Worm (Caenorhabditis elegans) whole organism, L1 larva: ENCODE data around the gene F32D8.13.

Source experiments
- alr-1 ChIP-seq: fragments of 200-800 bp; sonication (Bioruptor generic); optimal IDR thresholded peaks from 2 replicates; lab custom pipeline; 2018; ENCODE audit warnings: borderline replicate concordance, mild to moderate bottlenecking, missing genetic modification characterization, missing compliant biosample characterization
- ceh-82 ChIP-seq, 3 experiments: fragments of 150-350 bp in 1 of 3; sonication (generic microtip) in 2 of 3; optimal IDR thresholded peaks; 2 replicates each; lab custom pipeline; 2014 to 2017; ENCODE audit warnings: missing biosample characterization in 3 of 3, missing genetic modification characterization in 3 of 3
- efl-1 ChIP-seq, 4 experiments: fragments of 150-350 bp; optimal IDR thresholded peaks in 3 of 4; peaks in 1 of 4; 1 replicate in 1 of 4; 2 replicates in 3 of 4; lab custom pipeline; 2014; ENCODE audit warnings: missing biosample characterization in 2 of 4, missing genetic modification characterization in 2 of 4, missing genetic modification reagents in 2 of 4
- egl-27 ChIP-seq, 2 experiments: fragments of 150-350 bp in 1 of 2; sonication (generic microtip); optimal IDR thresholded peaks; 3 replicates each; lab custom pipeline; 2017 to 2018; ENCODE audit warnings: missing biosample characterization in 2 of 2, missing genetic modification characterization in 2 of 2, missing genetic modification reagents in 2 of 2
- lin-13 ChIP-seq: fragments of 150-350 bp; optimal IDR thresholded peaks from 2 replicates; lab custom pipeline; 2014; ENCODE audit warnings: missing biosample characterization, missing genetic modification reagents, missing genetic modification characterization
- nhr-12 ChIP-seq: sonication (generic microtip); optimal IDR thresholded peaks from 2 replicates; lab custom pipeline; 2017; ENCODE audit warnings: missing biosample characterization, missing genetic modification characterization
- nhr-237 ChIP-seq: fragments of 150-350 bp; optimal IDR thresholded peaks from 2 replicates; lab custom pipeline; 2014; ENCODE audit warnings: missing biosample characterization, missing genetic modification characterization
- nhr-28 ChIP-seq: fragments of 150-350 bp; optimal IDR thresholded peaks from 2 replicates; lab custom pipeline; 2014; ENCODE audit warnings: missing biosample characterization, missing genetic modification characterization
- nhr-84 ChIP-seq: sonication (generic microtip); optimal IDR thresholded peaks from 2 replicates; lab custom pipeline; 2017; ENCODE audit warnings: missing biosample characterization, missing genetic modification characterization
- snpc-4 ChIP-seq: fragments of 150-350 bp; optimal IDR thresholded peaks from 2 replicates; lab custom pipeline; 2014; ENCODE audit warnings: missing biosample characterization, missing genetic modification characterization
- sup-37 ChIP-seq: fragments of 200-800 bp; sonication (Bioruptor generic); optimal IDR thresholded peaks from 2 replicates; lab custom pipeline; 2018; ENCODE audit warnings: mild to moderate bottlenecking, missing genetic modification characterization, missing compliant biosample characterization

ce11 chrV:10888153-10888552, 8.2 kb downstream of the F32D8.13 start:
- TF ChIP-seq lin-13 (GFP tag; lab: Kevin White, UChicago) (no peak), snpc-4 (tag; lab: Kevin White, UChicago) (no peak), efl-1 (optimal IDR thresholded peaks at IDR 0.05; lab: Kevin White, UChicago) (no peak), efl-1 (GFP tag; optimal IDR thresholded peaks at IDR 0.05 in 1 of 2; lab: Kevin White, UChicago) (no peak), alr-1 (tag; lab: Kevin White, UChicago) (no peak), ceh-82 (tag; optimal IDR thresholded peaks at IDR 0.05; lab: Kevin White, UChicago) (no peak), nhr-237 (tag; lab: Kevin White, UChicago) (no peak), nhr-84 (tag; lab: Kevin White, UChicago) (no peak), egl-27 (tag; optimal IDR thresholded peaks at IDR 0.05; lab: Kevin White, UChicago) (no peak), nhr-12 (tag; lab: Kevin White, UChicago) (no peak), sup-37 (GFP tag; lab: Kevin White, UChicago) (no peak), nhr-28 (no peak)
